Fruit fly (Drosophila melanogaster) whole organism, wandering third instar larva: ENCODE data around the gene CG43339.

ENCODE experiments used
- Abd-B ChIP-seq: fragments of >200 bp; optimal IDR thresholded peaks from 2 replicates; lab custom pipeline; 2017; ENCODE audit warnings: missing biosample characterization, missing genetic modification characterization
- CG32264 ChIP-seq: fragments of 200-800 bp; sonication (Bioruptor generic); optimal IDR thresholded peaks from 2 replicates; lab custom pipeline; 2016; ENCODE audit warnings: missing biosample characterization, missing genetic modification characterization
- CG9705 ChIP-seq: fragments of 200-800 bp; sonication (Bioruptor generic); optimal IDR thresholded peaks from 2 replicates; lab custom pipeline; 2018; ENCODE audit warnings: missing biosample characterization, mild to moderate bottlenecking, missing genetic modification characterization
- CrebA ChIP-seq: fragments of 200-800 bp; sonication (Bioruptor generic); optimal IDR thresholded peaks from 2 replicates; lab custom pipeline; 2016; ENCODE audit warnings: missing biosample characterization, mild to moderate bottlenecking, missing genetic modification characterization, borderline replicate concordance
- Dfd ChIP-seq: fragments of >200 bp; optimal IDR thresholded peaks from 2 replicates; lab custom pipeline; 2017; ENCODE audit warnings: missing biosample characterization, missing genetic modification characterization
- Dif ChIP-seq: fragments of 200-275, 200-300 bp; sonication (Bioruptor generic); optimal IDR thresholded peaks from 2 replicates; lab custom pipeline; 2018; ENCODE audit warnings: missing biosample characterization, missing genetic modification characterization; ENCODE audit not compliant: partially characterized antibody
- GATAd ChIP-seq: sonication (Bioruptor generic); optimal IDR thresholded peaks from 2 replicates; lab custom pipeline; 2016; ENCODE audit warnings: missing biosample characterization, missing genetic modification characterization
- HLH106 ChIP-seq: fragments of 200-800 bp; optimal IDR thresholded peaks from 3 replicates; lab custom pipeline; 2019; ENCODE audit warnings: missing biosample characterization, mild to moderate bottlenecking, missing genetic modification characterization, moderate library complexity
- Hnf4 ChIP-seq: fragments of 200-800 bp; sonication (Bioruptor generic); optimal IDR thresholded peaks from 2 replicates; lab custom pipeline; 2016; ENCODE audit warnings: missing biosample characterization, mild to moderate bottlenecking, missing genetic modification characterization
- Hr78 ChIP-seq: fragments of >200 bp; optimal IDR thresholded peaks from 2 replicates; lab custom pipeline; 2017; ENCODE audit warnings: missing biosample characterization, missing genetic modification characterization
- Hr83 ChIP-seq: fragments of 200-300 bp; sonication (Bioruptor generic); optimal IDR thresholded peaks from 2 replicates; lab custom pipeline; 2016; ENCODE audit warnings: missing biosample characterization, mild to moderate bottlenecking, missing genetic modification characterization, moderate library complexity; ENCODE audit not compliant: poor library complexity, severe bottlenecking
- Jra ChIP-seq: sonication (Bioruptor generic); optimal IDR thresholded peaks from 2 replicates; lab custom pipeline; 2016; ENCODE audit warnings: missing biosample characterization, missing genetic modification characterization
- Mio ChIP-seq: sonication (Bioruptor generic); optimal IDR thresholded peaks from 2 replicates; lab custom pipeline; 2016; ENCODE audit warnings: missing biosample characterization, missing genetic modification characterization
- Myc ChIP-seq: fragments of >200 bp; optimal IDR thresholded peaks from 2 replicates; lab custom pipeline; 2017
- N ChIP-seq: fragments of >200 bp; optimal IDR thresholded peaks from 2 replicates; lab custom pipeline; 2018; ENCODE audit warnings: missing biosample characterization, missing external identifiers, missing genetic modification characterization
- OdsH ChIP-seq: fragments of 200-800 bp; sonication (Bioruptor generic); optimal IDR thresholded peaks from 2 replicates; lab custom pipeline; 2016; ENCODE audit warnings: missing biosample characterization, mild to moderate bottlenecking, missing genetic modification characterization
- Rel ChIP-seq, 2 experiments: fragments of 200-800 bp; sonication (Bioruptor generic) in 1 of 2; optimal IDR thresholded peaks; 2 replicates in 1 of 2; 3 replicates in 1 of 2; lab custom pipeline; 2016 to 2019; ENCODE audit warnings: mild to moderate bottlenecking in 2 of 2, missing biosample characterization in 2 of 2, missing genetic modification characterization in 2 of 2, moderate library complexity in 1 of 2
- Sp1 ChIP-seq: fragments of 200-800 bp; sonication (Bioruptor generic); optimal IDR thresholded peaks from 3 replicates; lab custom pipeline; 2019; ENCODE audit warnings: missing biosample characterization, mild to moderate bottlenecking, missing genetic modification characterization, moderate library complexity
- Vsx2 ChIP-seq: fragments of 200-300, 225-300 bp; sonication (Bioruptor generic); optimal IDR thresholded peaks from 2 replicates; lab custom pipeline; 2018; ENCODE audit warnings: missing biosample characterization, missing genetic modification characterization; ENCODE audit not compliant: partially characterized antibody
- br ChIP-seq: fragments of 200-800 bp; sonication (Bioruptor generic); optimal IDR thresholded peaks from 2 replicates; lab custom pipeline; 2016; ENCODE audit warnings: missing biosample characterization, missing genetic modification characterization
- brk ChIP-seq: fragments of 200-800 bp; sonication (Bioruptor generic); optimal IDR thresholded peaks from 2 replicates; lab custom pipeline; 2016; ENCODE audit warnings: missing biosample characterization, mild to moderate bottlenecking, missing genetic modification characterization
- dl ChIP-seq, 2 experiments: fragments of 175-275, 200-275 bp in 1 of 2; fragments of 200-275 bp in 1 of 2; sonication (Bioruptor generic); optimal IDR thresholded peaks; lab custom pipeline; 2018; ENCODE audit warnings: mild to moderate bottlenecking in 2 of 2, missing biosample characterization in 2 of 2, missing genetic modification characterization in 2 of 2, moderate library complexity in 2 of 2; ENCODE audit not compliant: partially characterized antibody in 2 of 2, insufficient read depth in 1 of 2
- dmrt93B ChIP-seq: fragments of 200-800 bp; sonication (Bioruptor generic); optimal IDR thresholded peaks from 2 replicates; lab custom pipeline; 2018; ENCODE audit warnings: missing biosample characterization, mild to moderate bottlenecking, missing genetic modification characterization
- dsf ChIP-seq: sonication (Bioruptor generic); optimal IDR thresholded peaks from 2 replicates; lab custom pipeline; 2016; ENCODE audit warnings: missing biosample characterization, missing genetic modification characterization, borderline replicate concordance
- ey ChIP-seq: fragments of 200-800 bp; sonication (Bioruptor generic); optimal IDR thresholded peaks from 2 replicates; lab custom pipeline; 2016; ENCODE audit warnings: missing biosample characterization, missing genetic modification characterization
- foxo ChIP-seq, 2 experiments: fragments of 200-800 bp; sonication (Bioruptor generic); optimal IDR thresholded peaks; 2 replicates in 1 of 2; 3 replicates in 1 of 2; lab custom pipeline; 2016 to 2017; ENCODE audit warnings: missing biosample characterization in 2 of 2, missing genetic modification characterization in 2 of 2
- fru ChIP-seq: fragments of 200-800 bp; sonication (Bioruptor generic); optimal IDR thresholded peaks from 3 replicates; lab custom pipeline; 2016; ENCODE audit warnings: missing biosample characterization, mild to moderate bottlenecking, missing genetic modification characterization
- h ChIP-seq: fragments of 200-800 bp; sonication (Bioruptor generic); optimal IDR thresholded peaks from 3 replicates; lab custom pipeline; 2016; ENCODE audit warnings: missing biosample characterization, mild to moderate bottlenecking, missing genetic modification characterization
- jim ChIP-seq: fragments of 175-275, 200-325 bp; sonication (Bioruptor generic); optimal IDR thresholded peaks from 2 replicates; lab custom pipeline; 2016; ENCODE audit warnings: missing biosample characterization, mild to moderate bottlenecking, missing genetic modification characterization
- lola ChIP-seq: fragments of >200 bp; optimal IDR thresholded peaks from 2 replicates; lab custom pipeline; 2017; ENCODE audit warnings: missing biosample characterization, missing genetic modification characterization
- pan ChIP-seq: fragments of >200 bp; optimal IDR thresholded peaks from 2 replicates; lab custom pipeline; 2017
- psq ChIP-seq: fragments of 200-800 bp; sonication (Bioruptor generic); optimal IDR thresholded peaks from 3 replicates; lab custom pipeline; 2017; ENCODE audit warnings: missing biosample characterization, mild to moderate bottlenecking, missing genetic modification characterization, moderate library complexity
- rgr ChIP-seq: fragments of 200-800 bp; sonication (Bioruptor generic); optimal IDR thresholded peaks from 3 replicates; lab custom pipeline; 2016; ENCODE audit warnings: missing biosample characterization, mild to moderate bottlenecking, missing genetic modification characterization
- sage ChIP-seq: fragments of 200-800 bp; sonication (Bioruptor generic); optimal IDR thresholded peaks from 2 replicates; lab custom pipeline; 2016; ENCODE audit warnings: missing biosample characterization, mild to moderate bottlenecking, missing genetic modification characterization
- sv ChIP-seq: fragments of 200-800 bp; sonication (Bioruptor generic); optimal IDR thresholded peaks from 3 replicates; lab custom pipeline; 2016; ENCODE audit warnings: missing biosample characterization, missing genetic modification characterization
- tai ChIP-seq: sonication (Bioruptor generic); optimal IDR thresholded peaks from 2 replicates; lab custom pipeline; 2016; ENCODE audit warnings: missing biosample characterization, missing genetic modification characterization
- usp ChIP-seq: fragments of >200 bp; optimal IDR thresholded peaks from 2 replicates; lab custom pipeline; 2017; ENCODE audit warnings: missing biosample characterization, missing genetic modification characterization
- woc ChIP-seq: sonication (Bioruptor generic); optimal IDR thresholded peaks from 2 replicates; lab custom pipeline; 2016; ENCODE audit warnings: missing biosample characterization, mild to moderate bottlenecking, missing genetic modification characterization

The CG43339 gene

dm6 chr2L:18705617-18706046 is 32.5 kb upstream of the CG43339 start, which contains the start of gene Jwa:
TSS of gene Jwa (minus strand) at chr2L:18705703.
- no peak for TF ChIP-seq Abd-B (GFP tag; lab: Kevin White, UChicago)
- TF ChIP-seq Hnf4 (GFP tag; lab: Kevin White, UChicago), result peak; percentile 98
- peak; percentile 78 for TF ChIP-seq Mio (GFP tag; lab: Kevin White, UChicago)
- peak; percentile 88 for TF ChIP-seq psq (GFP tag; lab: Kevin White, UChicago)
- TF ChIP-seq Sp1 (GFP tag; lab: Kevin White, UChicago), result peak; percentile 93
- TF ChIP-seq br (GFP tag; lab: Kevin White, UChicago), result peak; percentile 96
- TF ChIP-seq Jra (GFP tag; lab: Kevin White, UChicago), result peak; percentile 97
- peak; percentile 92 for TF ChIP-seq fru (GFP tag; lab: Kevin White, UChicago)
- TF ChIP-seq sv (GFP tag; lab: Kevin White, UChicago), result peak; percentile 89
- peak; percentile 88 for TF ChIP-seq woc
- no peak for TF ChIP-seq Myc
- TF ChIP-seq Vsx2 (GFP tag; lab: Kevin White, UChicago), result no peak
- TF ChIP-seq Dif (GFP tag; lab: Kevin White, UChicago), result no peak
- peak; percentile 90 for TF ChIP-seq h
- no peak for TF ChIP-seq Hr78
- TF ChIP-seq lola, result no peak
- no peak for TF ChIP-seq tai (GFP tag; lab: Kevin White, UChicago)
- no peak for TF ChIP-seq usp (GFP tag; lab: Kevin White, UChicago)
- peak; percentile 27 for TF ChIP-seq jim (GFP tag; lab: Kevin White, UChicago)
- TF ChIP-seq dmrt93B (GFP tag; lab: Kevin White, UChicago), result peak; percentile 68
- TF ChIP-seq dsf (GFP tag; lab: Kevin White, UChicago), result peak; percentile 94
- TF ChIP-seq brk (GFP tag; lab: Kevin White, UChicago), result no peak
- TF ChIP-seq foxo (GFP tag; optimal IDR thresholded peaks at IDR 0.05; lab: Kevin White, UChicago), result peak; percentile 85 to 98
- peak; percentile 57 for TF ChIP-seq sage (GFP tag; lab: Kevin White, UChicago)
- TF ChIP-seq Hr83 (GFP tag; lab: Kevin White, UChicago), result peak; percentile 37
- peak; percentile 91 for TF ChIP-seq ey (GFP tag; lab: Kevin White, UChicago)
- no peak for TF ChIP-seq dl (GFP tag; optimal IDR thresholded peaks at IDR 0.05; lab: Kevin White, UChicago; ENCODE audit: insufficient read depth in 1 of 2, partially characterized antibody in 2 of 2)
- peak; percentile 84 for TF ChIP-seq HLH106 (tag; lab: Kevin White, UChicago)
- peak; percentile 98 for TF ChIP-seq rgr (GFP tag; lab: Kevin White, UChicago)
- peak; percentile 65 for TF ChIP-seq CG32264
- TF ChIP-seq Rel (GFP tag; optimal IDR thresholded peaks at IDR 0.05; lab: Kevin White, UChicago), result no peak
- peak; percentile 70 for TF ChIP-seq Rel (tag; optimal IDR thresholded peaks at IDR 0.05; lab: Kevin White, UChicago)
- no peak for TF ChIP-seq pan (lab: Kevin White, UChicago)
- no peak for TF ChIP-seq CrebA (GFP tag; lab: Kevin White, UChicago)
- no peak for TF ChIP-seq Dfd (GFP tag; lab: Kevin White, UChicago)
- TF ChIP-seq N (GFP tag; lab: Kevin White, UChicago), result no peak
- peak; percentile 74 for TF ChIP-seq CG9705 (GFP tag; lab: Kevin White, UChicago)
- TF ChIP-seq OdsH (GFP tag; lab: Kevin White, UChicago), result peak; percentile 90
- TF ChIP-seq GATAd (GFP tag; lab: Kevin White, UChicago), result no peak

dm6 chr2L:18702721-18703488 is 29.8 kb upstream of the CG43339 start, which contains the start of the genes CG10376 and CG10343:
TSS of gene CG10376 (minus strand) at chr2L:18703105.
TSS of gene CG10343 (plus strand) at chr2L:18703473.
- peak; percentile 56 for TF ChIP-seq ey (GFP tag; lab: Kevin White, UChicago)
- no peak for TF ChIP-seq jim (GFP tag; lab: Kevin White, UChicago)
- peak; percentile 68 for TF ChIP-seq h
- no peak for TF ChIP-seq Hr83 (GFP tag; lab: Kevin White, UChicago)
- TF ChIP-seq pan (lab: Kevin White, UChicago), result no peak
- peak; percentile 77 for TF ChIP-seq rgr (GFP tag; lab: Kevin White, UChicago)
- TF ChIP-seq CrebA (GFP tag; lab: Kevin White, UChicago), result no peak
- peak; percentile 57 for TF ChIP-seq Hnf4 (GFP tag; lab: Kevin White, UChicago)
- TF ChIP-seq Rel (GFP tag; optimal IDR thresholded peaks at IDR 0.05; lab: Kevin White, UChicago), result no peak
- TF ChIP-seq Rel (tag; optimal IDR thresholded peaks at IDR 0.05; lab: Kevin White, UChicago), result peak; percentile 62
- no peak for TF ChIP-seq Dif (GFP tag; lab: Kevin White, UChicago)
- TF ChIP-seq CG9705 (GFP tag; lab: Kevin White, UChicago), result peak; percentile 79
- TF ChIP-seq brk (GFP tag; lab: Kevin White, UChicago), result no peak
- no peak for TF ChIP-seq sage (GFP tag; lab: Kevin White, UChicago)
- no peak for TF ChIP-seq Abd-B (GFP tag; lab: Kevin White, UChicago)
- no peak for TF ChIP-seq lola
- peak in 1 of 2 experiments; percentile 85 for TF ChIP-seq foxo (GFP tag; optimal IDR thresholded peaks at IDR 0.05; lab: Kevin White, UChicago)
- peak; percentile 92 for TF ChIP-seq HLH106 (tag; lab: Kevin White, UChicago)
- peak; percentile 90 for TF ChIP-seq Hr78
- no peak for TF ChIP-seq GATAd (GFP tag; lab: Kevin White, UChicago)
- peak; percentile 87 for TF ChIP-seq Sp1 (GFP tag; lab: Kevin White, UChicago)
- TF ChIP-seq Myc, result peak; percentile 9
- TF ChIP-seq dl (GFP tag; optimal IDR thresholded peaks at IDR 0.05; lab: Kevin White, UChicago; ENCODE audit: insufficient read depth in 1 of 2, partially characterized antibody in 2 of 2), result no peak
- TF ChIP-seq Mio (GFP tag; lab: Kevin White, UChicago), result no peak
- no peak for TF ChIP-seq CG32264
- TF ChIP-seq tai (GFP tag; lab: Kevin White, UChicago), result no peak
- TF ChIP-seq N (GFP tag; lab: Kevin White, UChicago), result peak; percentile 98
- TF ChIP-seq Vsx2 (GFP tag; lab: Kevin White, UChicago), result no peak
- TF ChIP-seq woc, result peak; percentile 76
- peak; percentile 85 for TF ChIP-seq psq (GFP tag; lab: Kevin White, UChicago)
- TF ChIP-seq Dfd (GFP tag; lab: Kevin White, UChicago), result no peak
- no peak for TF ChIP-seq usp (GFP tag; lab: Kevin White, UChicago)
- no peak for TF ChIP-seq Jra (GFP tag; lab: Kevin White, UChicago)
- no peak for TF ChIP-seq dsf (GFP tag; lab: Kevin White, UChicago)
- TF ChIP-seq fru (GFP tag; lab: Kevin White, UChicago), result peak; percentile 70
- peak; percentile 34 for TF ChIP-seq sv (GFP tag; lab: Kevin White, UChicago)
- TF ChIP-seq OdsH (GFP tag; lab: Kevin White, UChicago), result peak; percentile 71
- no peak for TF ChIP-seq br (GFP tag; lab: Kevin White, UChicago)
